Fruit fly (Drosophila melanogaster) whole organism, embryonic: Measurements from ENCODE around the gene CG7342.

Source experiments
- ATbp ChIP-seq: fragments of 200-800 bp; sonication (Bioruptor generic); optimal IDR thresholded peaks from 2 replicates; lab custom pipeline; 2017; ENCODE audit warnings: missing biosample characterization, mild to moderate bottlenecking, missing genetic modification characterization, missing genetic modification reagents
- Aef1 ChIP-seq: fragments of 200-800 bp; sonication (Bioruptor generic); IDR thresholded peaks from 3 replicates; pipeline ENCODE4 v1.3.6; 2022; ENCODE audit warnings: missing biosample characterization, missing genetic modification characterization
- BEAF-32 ChIP-seq: fragments of 200-800 bp; sonication (Bioruptor generic); optimal IDR thresholded peaks from 3 replicates; lab custom pipeline; 2017; ENCODE audit warnings: missing biosample characterization, missing genetic modification characterization, mild to moderate bottlenecking, moderate library complexity, missing genetic modification reagents
- Bgb ChIP-seq: fragments of 200-800 bp; sonication (Bioruptor generic); IDR thresholded peaks from 2 replicates; pipeline ENCODE4 v1.3.6; 2022; ENCODE audit warnings: missing biosample characterization, missing genetic modification characterization; ENCODE audit not compliant: partially characterized antibody
- Bteb2 ChIP-seq: fragments of 200-800 bp; sonication (Bioruptor generic); optimal IDR thresholded peaks from 2 replicates; lab custom pipeline; 2016; ENCODE audit warnings: missing biosample characterization, missing genetic modification characterization
- CG11696 ChIP-seq: fragments of 200-800 bp; sonication (Bioruptor generic); IDR thresholded peaks from 2 replicates; pipeline ENCODE4 v1.3.6; 2022; ENCODE audit warnings: missing biosample characterization, missing genetic modification characterization
- CG12071 ChIP-seq: fragments of 200-800 bp; sonication (Bioruptor generic); optimal IDR thresholded peaks from 3 replicates; lab custom pipeline; 2018; ENCODE audit warnings: missing biosample characterization, mild to moderate bottlenecking, missing genetic modification characterization
- CG1233 ChIP-seq: fragments of 200-800 bp; sonication (Bioruptor generic); optimal IDR thresholded peaks from 4 replicates; lab custom pipeline; 2018; ENCODE audit warnings: missing biosample characterization, mild to moderate bottlenecking, missing genetic modification characterization
- CG15269 ChIP-seq: fragments of 200-800 bp; sonication (Bioruptor generic); optimal IDR thresholded peaks from 2 replicates; lab custom pipeline; 2018; ENCODE audit warnings: missing biosample characterization, mild to moderate bottlenecking, missing genetic modification characterization, moderate library complexity
- CG18011 ChIP-seq: fragments of 200-800 bp; sonication (Bioruptor generic); optimal IDR thresholded peaks from 2 replicates; lab custom pipeline; 2017; ENCODE audit warnings: missing biosample characterization, missing genetic modification characterization, mild to moderate bottlenecking, moderate library complexity, missing genotype
- CG2678 ChIP-seq: fragments of 200-800 bp; sonication (Bioruptor generic); optimal IDR thresholded peaks from 3 replicates; lab custom pipeline; 2019; ENCODE audit warnings: missing biosample characterization, mild to moderate bottlenecking, missing genetic modification characterization, moderate library complexity
- CG32767 ChIP-seq: fragments of 200-800 bp; sonication (Bioruptor generic); IDR thresholded peaks from 2 replicates; pipeline ENCODE4 v1.3.6; 2022; ENCODE audit warnings: missing biosample characterization, missing genetic modification characterization
- CG34422 ChIP-seq: fragments of 200-800 bp; sonication (Bioruptor generic); IDR thresholded peaks from 3 replicates; pipeline ENCODE4 v1.3.6; 2022; ENCODE audit warnings: missing biosample characterization, missing genetic modification characterization
- CG6854 ChIP-seq: fragments of 200-800 bp; sonication (Bioruptor generic); optimal IDR thresholded peaks from 3 replicates; lab custom pipeline; 2017; ENCODE audit warnings: missing biosample characterization, mild to moderate bottlenecking, missing genetic modification characterization
- CG7786 ChIP-seq: fragments of 200-800 bp; sonication (Bioruptor generic); optimal IDR thresholded peaks from 2 replicates; lab custom pipeline; 2016; ENCODE audit warnings: missing biosample characterization, missing genetic modification characterization
- CG8290 ChIP-seq, 3 experiments: fragments of 200-800 bp; sonication (Bioruptor generic); optimal IDR thresholded peaks; 2 replicates each; lab custom pipeline; 2016 to 2019; ENCODE audit warnings: missing biosample characterization in 3 of 3, missing genetic modification characterization in 3 of 3, mild to moderate bottlenecking in 2 of 3, moderate library complexity in 1 of 3
- CG9609 ChIP-seq: fragments of 200-800 bp; sonication (Bioruptor generic); optimal IDR thresholded peaks from 3 replicates; lab custom pipeline; 2016; ENCODE audit warnings: missing biosample characterization, missing genetic modification characterization
- CTCF ChIP-seq: fragments of 200-800 bp; sonication (Bioruptor generic); optimal IDR thresholded peaks from 2 replicates; lab custom pipeline; 2017; ENCODE audit warnings: missing biosample characterization, mild to moderate bottlenecking, missing genetic modification characterization, moderate library complexity
- CrebB ChIP-seq: fragments of 200-800 bp; sonication (Bioruptor generic); optimal IDR thresholded peaks from 3 replicates; lab custom pipeline; 2018; ENCODE audit warnings: missing biosample characterization, mild to moderate bottlenecking, missing genetic modification characterization
- D ChIP-seq, 2 experiments: fragments of 200-800 bp in 1 of 2; fragments of >200 bp in 1 of 2; sonication (Bioruptor generic) in 1 of 2; optimal IDR thresholded peaks; 2 replicates in 1 of 2; 3 replicates in 1 of 2; lab custom pipeline; 2017; ENCODE audit warnings: mild to moderate bottlenecking in 1 of 2, missing biosample characterization in 1 of 2, missing genetic modification characterization in 1 of 2, missing genetic modification reagents in 1 of 2
- Deaf1 ChIP-seq: fragments of 200-800 bp; optimal IDR thresholded peaks from 3 replicates; lab custom pipeline; 2019; ENCODE audit warnings: missing biosample characterization, mild to moderate bottlenecking, missing genetic modification characterization, moderate library complexity
- Dll ChIP-seq: fragments of 200-800 bp; sonication (Bioruptor generic); IDR thresholded peaks from 4 replicates; pipeline ENCODE4 v1.3.6; 2022; ENCODE audit warnings: missing biosample characterization, missing genetic modification characterization; ENCODE audit not compliant: partially characterized antibody
- Doc2 ChIP-seq: fragments of 200-800 bp; sonication (Bioruptor generic); IDR thresholded peaks from 2 replicates; pipeline ENCODE4 v1.3.6; 2022; ENCODE audit warnings: missing biosample characterization, missing genetic modification characterization
- HLH3B ChIP-seq: fragments of 200-800 bp; sonication (Bioruptor generic); IDR thresholded peaks from 2 replicates; pipeline ENCODE4 v1.3.6; 2022; ENCODE audit warnings: missing biosample characterization, missing genetic modification characterization
- Jarid2 ChIP-seq: fragments of 200-800 bp; sonication (Bioruptor generic); optimal IDR thresholded peaks from 3 replicates; lab custom pipeline; 2017; ENCODE audit warnings: mild to moderate bottlenecking, missing biosample characterization, missing genetic modification reagents, missing genetic modification characterization
- Kr ChIP-seq: fragments of 200-800 bp; sonication (Bioruptor generic); optimal IDR thresholded peaks from 2 replicates; lab custom pipeline; 2017; ENCODE audit warnings: missing biosample characterization, mild to moderate bottlenecking, missing genetic modification characterization
- Mad ChIP-seq: fragments of 200-800 bp; sonication (Bioruptor generic); optimal IDR thresholded peaks from 2 replicates; lab custom pipeline; 2016; ENCODE audit warnings: missing biosample characterization, missing genetic modification characterization
- Oaz ChIP-seq: fragments of 200-800 bp; sonication (Bioruptor generic); IDR thresholded peaks from 2 replicates; pipeline ENCODE4 v1.3.6; 2022; ENCODE audit warnings: missing biosample characterization, missing genetic modification characterization
- Poxn ChIP-seq: fragments of 200-800 bp; sonication (Bioruptor generic); IDR thresholded peaks from 2 replicates; pipeline ENCODE4 v1.3.6; 2022; ENCODE audit warnings: missing biosample characterization, missing genetic modification characterization
- Rfx ChIP-seq: fragments of 200-800 bp; sonication (Bioruptor generic); IDR thresholded peaks from 2 replicates; pipeline ENCODE4 v1.3.6; 2022; ENCODE audit warnings: missing biosample characterization, missing genetic modification characterization
- Sry-δ ChIP-seq: fragments of 200-800 bp; sonication (Bioruptor generic); optimal IDR thresholded peaks from 2 replicates; lab custom pipeline; 2016; ENCODE audit warnings: missing biosample characterization, missing genetic modification characterization
- Usf ChIP-seq: fragments of 200-800 bp; sonication (Bioruptor generic); optimal IDR thresholded peaks from 2 replicates; lab custom pipeline; 2017; ENCODE audit warnings: missing genotype, missing biosample characterization, missing genetic modification characterization
- ac ChIP-seq: fragments of 200-800 bp; sonication (Bioruptor generic); optimal IDR thresholded peaks from 3 replicates; lab custom pipeline; 2017; ENCODE audit warnings: missing biosample characterization, mild to moderate bottlenecking, missing genetic modification characterization
- ato ChIP-seq: fragments of 200-800 bp; sonication (Bioruptor generic); IDR thresholded peaks from 2 replicates; pipeline ENCODE4 v1.3.6; 2022; ENCODE audit warnings: missing biosample characterization, missing genetic modification characterization; ENCODE audit not compliant: partially characterized antibody
- az2 ChIP-seq: fragments of 200-800 bp; sonication (Bioruptor generic); optimal IDR thresholded peaks from 3 replicates; lab custom pipeline; 2016; ENCODE audit warnings: missing biosample characterization, missing genetic modification characterization
- ci ChIP-seq: fragments of 200-800 bp; sonication (Bioruptor generic); IDR thresholded peaks from 3 replicates; pipeline ENCODE4 v1.3.6; 2022; ENCODE audit warnings: missing biosample characterization, missing genetic modification characterization
- gcm ChIP-seq: fragments of 200-800 bp; sonication (Bioruptor generic); optimal IDR thresholded peaks from 2 replicates; lab custom pipeline; 2019; ENCODE audit warnings: missing biosample characterization, mild to moderate bottlenecking, missing genetic modification characterization, moderate library complexity
- ham ChIP-seq: fragments of 200-800 bp; sonication (Bioruptor generic); IDR thresholded peaks from 2 replicates; pipeline ENCODE4 v1.3.6; 2022; ENCODE audit warnings: missing biosample characterization, missing genetic modification characterization
- hkb ChIP-seq, 2 experiments: fragments of 200-800 bp in 1 of 2; fragments of >200 bp in 1 of 2; sonication (Bioruptor generic) in 1 of 2; IDR thresholded peaks in 1 of 2; optimal IDR thresholded peaks in 1 of 2; 2 replicates each; pipeline versions ENCODE4 v1.3.6 to Lab custom; 2017 to 2022; ENCODE audit warnings: missing biosample characterization in 1 of 2, missing genetic modification characterization in 1 of 2
- jigr1 ChIP-seq: fragments of 200-800 bp; sonication (Bioruptor generic); IDR thresholded peaks from 3 replicates; pipeline ENCODE4 v1.3.6; 2022; ENCODE audit warnings: missing biosample characterization, missing genetic modification characterization
- lov ChIP-seq, 2 experiments: fragments of 200-800 bp in 1 of 2; fragments of >200 bp in 1 of 2; sonication (Bioruptor generic) in 1 of 2; IDR thresholded peaks in 1 of 2; optimal IDR thresholded peaks in 1 of 2; 2 replicates in 1 of 2; 3 replicates in 1 of 2; pipeline versions ENCODE4 v1.3.6 to Lab custom; 2017 to 2022; ENCODE audit warnings: missing biosample characterization in 1 of 2, missing genetic modification characterization in 1 of 2
- luna ChIP-seq: fragments of 200-800 bp; sonication (Bioruptor generic); optimal IDR thresholded peaks from 2 replicates; lab custom pipeline; 2016; ENCODE audit warnings: missing biosample characterization, missing genetic modification characterization
- mld ChIP-seq: fragments of 200-800 bp; sonication (Bioruptor generic); IDR thresholded peaks from 3 replicates; pipeline ENCODE4 v1.3.6; 2022; ENCODE audit warnings: missing biosample characterization, missing genetic modification characterization; ENCODE audit not compliant: partially characterized antibody
- nom ChIP-seq: fragments of 200-800 bp; sonication (Bioruptor generic); optimal IDR thresholded peaks from 2 replicates; lab custom pipeline; 2017; ENCODE audit warnings: missing biosample characterization, missing genetic modification characterization, mild to moderate bottlenecking, moderate library complexity, missing genetic modification reagents
- onecut ChIP-seq: fragments of 200-800 bp; sonication (Bioruptor generic); IDR thresholded peaks from 2 replicates; pipeline ENCODE4 v1.3.6; 2022; ENCODE audit warnings: missing biosample characterization, missing genetic modification characterization
- sens ChIP-seq: fragments of 200-800 bp; sonication (Bioruptor generic); peaks from one replicate; lab custom pipeline; 2016; ENCODE audit warnings: missing biosample characterization, missing genetic modification characterization
- tgo ChIP-seq: fragments of 200-800 bp; sonication (Bioruptor generic); IDR thresholded peaks from 3 replicates; pipeline ENCODE4 v1.3.6; 2022; ENCODE audit warnings: missing biosample characterization, missing genetic modification characterization
- twi ChIP-seq: fragments of 200-800 bp; optimal IDR thresholded peaks from 2 replicates; lab custom pipeline; 2019; ENCODE audit warnings: missing biosample characterization, mild to moderate bottlenecking, missing genetic modification characterization, moderate library complexity

The CG7342 gene

DNA sequence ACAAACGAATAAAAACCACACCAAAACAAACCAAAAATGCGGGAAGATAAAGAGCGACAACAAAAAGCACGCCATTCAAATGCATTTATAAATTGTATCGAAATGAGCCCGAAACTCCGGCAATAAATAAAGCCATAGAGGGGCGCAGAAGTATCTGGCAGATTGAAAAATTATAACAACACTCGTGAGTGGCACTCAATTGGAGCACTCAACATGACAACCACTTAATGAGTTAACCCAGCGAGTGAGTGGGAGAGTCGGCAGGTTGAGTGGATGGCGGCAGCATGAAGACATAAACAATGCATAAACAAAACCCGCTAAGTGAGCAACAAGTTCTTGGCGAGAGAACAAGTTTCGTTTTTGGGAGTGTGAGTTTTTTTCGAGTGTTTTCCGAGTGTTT lies 34.4 kb upstream of the CG7342 start (continued):
- TF ChIP-seq mld (peak; percentile 20; the same call in 1 of the 3 replicates), Poxn (GFP tag; lab: Robert Waterston, UW) (no peak)

DNA sequence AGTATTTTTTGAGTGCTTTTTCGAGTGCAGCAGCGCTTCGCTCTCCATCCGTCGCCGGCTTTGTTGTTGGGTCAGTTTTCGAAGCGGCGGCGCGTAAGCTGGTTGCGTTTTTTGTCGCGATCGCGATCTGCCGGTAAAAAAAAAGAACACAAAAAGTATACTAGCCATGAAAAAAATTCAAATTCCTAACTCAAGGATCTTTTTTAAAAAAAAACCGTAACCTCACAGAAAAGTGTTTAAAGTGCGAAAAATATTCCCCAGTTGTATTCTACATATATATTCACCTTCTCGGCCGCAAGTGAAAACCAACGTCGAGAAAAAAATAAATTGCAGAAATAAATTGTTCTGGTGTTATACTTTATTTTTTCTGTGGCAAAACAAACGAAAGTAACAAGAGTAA lies 34.0 kb upstream of the CG7342 start:
- no peak for TF ChIP-seq Sry-δ (GFP tag; lab: Kevin White, UChicago)
- TF ChIP-seq lov (optimal IDR thresholded peaks at IDR 0.05; lab: Kevin White, UChicago) = no peak
- no peak for TF ChIP-seq lov (GFP tag; IDR thresholded peaks at IDR 0.05; lab: Robert Waterston, UW)
- TF ChIP-seq Dll (GFP tag; lab: Robert Waterston, UW) = 0 out of 4 replicates have a peak, but pooled peaks have one; percentile 3
- no peak for TF ChIP-seq CG6854 (GFP tag; lab: Kevin White, UChicago)
- TF ChIP-seq az2 (GFP tag; lab: Kevin White, UChicago) = no peak
- TF ChIP-seq luna (GFP tag; lab: Kevin White, UChicago) = no peak
- TF ChIP-seq ATbp (GFP tag; lab: Kevin White, UChicago) = no peak
- no peak for TF ChIP-seq CG8290 (GFP tag; optimal IDR thresholded peaks at IDR 0.05; lab: Kevin White, UChicago)
- no peak for TF ChIP-seq CG8290 (tag; optimal IDR thresholded peaks at IDR 0.05; lab: Kevin White, UChicago)
- TF ChIP-seq onecut (GFP tag; lab: Robert Waterston, UW) = no peak
- TF ChIP-seq Jarid2 (GFP tag; lab: Kevin White, UChicago) = peak; percentile 65
- TF ChIP-seq nom = peak; percentile 9
- no peak for TF ChIP-seq mld
- no peak for TF ChIP-seq HLH3B
- no peak for TF ChIP-seq CG18011 (GFP tag; lab: Kevin White, UChicago)
- no peak for TF ChIP-seq Rfx (GFP tag; lab: Robert Waterston, UW)
- no peak for TF ChIP-seq CG12071 (GFP tag; lab: Kevin White, UChicago)
- TF ChIP-seq Mad (GFP tag; lab: Kevin White, UChicago) = no peak
- TF ChIP-seq CrebB = no peak
- TF ChIP-seq ac (GFP tag; lab: Kevin White, UChicago) = no peak
- TF ChIP-seq Doc2 (GFP tag; lab: Robert Waterston, UW) = no peak
- no peak for TF ChIP-seq CG7786
- no peak for TF ChIP-seq jigr1 (GFP tag; lab: Robert Waterston, UW)
- TF ChIP-seq BEAF-32 = no peak
- no peak for TF ChIP-seq CTCF (GFP tag; lab: Kevin White, UChicago)
- TF ChIP-seq Kr = no peak
- no peak for TF ChIP-seq ci (GFP tag; lab: Robert Waterston, UW)
- TF ChIP-seq Usf (GFP tag; lab: Kevin White, UChicago) = no peak
- no peak for TF ChIP-seq gcm (GFP tag; lab: Kevin White, UChicago)
- peak; percentile 29; the same call in 1 of the 3 replicates for TF ChIP-seq Aef1 (GFP tag; lab: Robert Waterston, UW)
- TF ChIP-seq Bgb (GFP tag; lab: Robert Waterston, UW) = no peak
- peak; percentile 59 for TF ChIP-seq hkb (optimal IDR thresholded peaks at IDR 0.05; lab: Kevin White, UChicago)
- no peak for TF ChIP-seq hkb (GFP tag; IDR thresholded peaks at IDR 0.05; lab: Robert Waterston, UW)
- no peak for TF ChIP-seq ato (GFP tag; lab: Robert Waterston, UW)
- TF ChIP-seq CG11696 (GFP tag; lab: Robert Waterston, UW) = no peak
- no peak for TF ChIP-seq Bteb2 (GFP tag; lab: Kevin White, UChicago)
- no peak for TF ChIP-seq CG1233
- no peak for TF ChIP-seq tgo (GFP tag; lab: Robert Waterston, UW)
- TF ChIP-seq CG34422 (GFP tag; lab: Robert Waterston, UW) = peak; percentile 51; the same call in 1 of the 3 replicates
- TF ChIP-seq CG32767 = no peak
- no peak for TF ChIP-seq CG2678 (tag; lab: Kevin White, UChicago)
- TF ChIP-seq ham (GFP tag; lab: Robert Waterston, UW) = no peak
- no peak for TF ChIP-seq twi
- TF ChIP-seq Deaf1 (tag; lab: Kevin White, UChicago) = no peak
- TF ChIP-seq sens (GFP tag; lab: Kevin White, UChicago) = peak; percentile 50
- no peak for TF ChIP-seq Oaz (GFP tag; lab: Robert Waterston, UW)
- TF ChIP-seq D (optimal IDR thresholded peaks at IDR 0.05; lab: Kevin White, UChicago) = no peak
- no peak for TF ChIP-seq D (GFP tag; optimal IDR thresholded peaks at IDR 0.05; lab: Kevin White, UChicago)
- TF ChIP-seq CG9609 = no peak
- no peak for TF ChIP-seq CG15269 (tag; lab: Kevin White, UChicago)
